Fruit fly (Drosophila melanogaster) whole organism, embryonic: ENCODE measurements around the gene CG5892.

Experiments
- Asciz ChIP-seq: fragments of 200-800 bp; sonication (Bioruptor generic); optimal IDR thresholded peaks from 2 replicates; lab custom pipeline; 2017; ENCODE audit warnings: missing biosample characterization, mild to moderate bottlenecking, missing genetic modification characterization, missing genetic modification reagents
- CG10274 ChIP-seq: fragments of 200-800 bp; sonication (Bioruptor generic); optimal IDR thresholded peaks from 3 replicates; lab custom pipeline; 2017; ENCODE audit warnings: missing biosample characterization, mild to moderate bottlenecking, missing genetic modification characterization
- CG11247 ChIP-seq: fragments of 200-800 bp; sonication (Bioruptor generic); IDR thresholded peaks from 2 replicates; pipeline ENCODE4 v1.3.6; 2022; ENCODE audit warnings: missing biosample characterization, missing genetic modification characterization
- CG11456 ChIP-seq: fragments of 200-800 bp; sonication (Bioruptor generic); IDR thresholded peaks from 3 replicates; pipeline ENCODE4 v1.3.6; 2022; ENCODE audit warnings: missing biosample characterization, missing genetic modification characterization
- CG12104 ChIP-seq: fragments of 200-800 bp; sonication (Bioruptor generic); optimal IDR thresholded peaks from 3 replicates; lab custom pipeline; 2016; ENCODE audit warnings: missing biosample characterization, missing genetic modification characterization
- CG12744 ChIP-seq: fragments of 200-800 bp; sonication (Bioruptor generic); optimal IDR thresholded peaks from 2 replicates; lab custom pipeline; 2016; ENCODE audit warnings: missing biosample characterization, missing genetic modification characterization
- CG13287 ChIP-seq: fragments of 200-800 bp; sonication (Bioruptor generic); IDR thresholded peaks from 2 replicates; pipeline ENCODE4 v1.3.6; 2022; ENCODE audit warnings: missing biosample characterization, missing genetic modification characterization; ENCODE audit not compliant: partially characterized antibody
- CG13424 ChIP-seq: fragments of 200-800 bp; sonication (Bioruptor generic); optimal IDR thresholded peaks from 2 replicates; lab custom pipeline; 2019; ENCODE audit warnings: missing biosample characterization, mild to moderate bottlenecking, missing genetic modification characterization, moderate library complexity
- CG13894 ChIP-seq: fragments of 200-800 bp; sonication (Bioruptor generic); optimal IDR thresholded peaks from 3 replicates; lab custom pipeline; 2018; ENCODE audit warnings: missing biosample characterization, mild to moderate bottlenecking, missing genetic modification characterization, moderate library complexity
- CG14860 ChIP-seq: fragments of 200-800 bp; sonication (Bioruptor generic); IDR thresholded peaks from 3 replicates; pipeline ENCODE4 v1.3.6; 2022; ENCODE audit warnings: missing biosample characterization, missing genetic modification characterization; ENCODE audit not compliant: partially characterized antibody
- CG1529 ChIP-seq: fragments of 200-800 bp; sonication (Bioruptor generic); optimal IDR thresholded peaks from 3 replicates; lab custom pipeline; 2018; ENCODE audit warnings: missing biosample characterization, missing genetic modification characterization
- CG1603 ChIP-seq: fragments of 200-800 bp; sonication (Bioruptor generic); optimal IDR thresholded peaks from 2 replicates; lab custom pipeline; 2019; ENCODE audit warnings: missing biosample characterization, mild to moderate bottlenecking, missing genetic modification characterization, moderate library complexity
- CG17359 ChIP-seq: fragments of 200-800 bp; sonication (Bioruptor generic); optimal IDR thresholded peaks from 3 replicates; lab custom pipeline; 2018; ENCODE audit warnings: missing biosample characterization, mild to moderate bottlenecking, missing genetic modification characterization, moderate library complexity
- CG17802 ChIP-seq: fragments of 200-800 bp; sonication (Bioruptor generic); optimal IDR thresholded peaks from 2 replicates; lab custom pipeline; 2018; ENCODE audit warnings: missing biosample characterization, mild to moderate bottlenecking, missing genetic modification characterization, moderate library complexity
- CG2875 ChIP-seq: fragments of 200-800 bp; sonication (Bioruptor generic); optimal IDR thresholded peaks from 2 replicates; lab custom pipeline; 2017; ENCODE audit warnings: missing biosample characterization, mild to moderate bottlenecking, missing genetic modification characterization, missing genetic modification reagents
- CG3065 ChIP-seq: fragments of 200-800 bp; sonication (Bioruptor generic); optimal IDR thresholded peaks from 2 replicates; lab custom pipeline; 2016; ENCODE audit warnings: missing biosample characterization, missing genetic modification characterization
- CG31224 ChIP-seq: fragments of 200-800 bp; sonication (Bioruptor generic); IDR thresholded peaks from 2 replicates; pipeline ENCODE4 v1.3.6; 2022; ENCODE audit warnings: missing biosample characterization, missing genetic modification characterization
- CG3407 ChIP-seq: fragments of 200-800 bp; sonication (Bioruptor generic); optimal IDR thresholded peaks from 2 replicates; lab custom pipeline; 2018; ENCODE audit warnings: missing biosample characterization, mild to moderate bottlenecking, missing genetic modification characterization
- CG4617 ChIP-seq: fragments of 200-800 bp; sonication (Bioruptor generic); optimal IDR thresholded peaks from 3 replicates; lab custom pipeline; 2016; ENCODE audit warnings: missing biosample characterization, missing genetic modification characterization, borderline replicate concordance
- CG9727 ChIP-seq: fragments of 200-800 bp; sonication (Bioruptor generic); optimal IDR thresholded peaks from 3 replicates; lab custom pipeline; 2017; ENCODE audit warnings: missing biosample characterization, mild to moderate bottlenecking, missing genetic modification characterization
- Drgx ChIP-seq: fragments of 200-800 bp; sonication (Bioruptor generic); IDR thresholded peaks from 2 replicates; pipeline ENCODE4 v1.3.6; 2022; ENCODE audit warnings: missing biosample characterization, missing genetic modification characterization
- E2f2 ChIP-seq: fragments of 200-800 bp; sonication (Bioruptor generic); IDR thresholded peaks from 2 replicates; pipeline ENCODE4 v1.3.6; 2022; ENCODE audit warnings: missing biosample characterization, missing genetic modification characterization
- GATAe ChIP-seq: fragments of 200-800 bp; sonication (Bioruptor generic); conservative IDR thresholded peaks from 2 replicates; pipeline ENCODE4 v1.3.6; 2022; ENCODE audit warnings: missing biosample characterization, missing genetic modification characterization
- HLH4C ChIP-seq: fragments of 200-800 bp; sonication (Bioruptor generic); IDR thresholded peaks from 3 replicates; pipeline ENCODE4 v1.3.6; 2022; ENCODE audit warnings: missing biosample characterization, missing genetic modification characterization; ENCODE audit not compliant: partially characterized antibody
- Lhr ChIP-seq: fragments of 200-800 bp; sonication (Bioruptor generic); optimal IDR thresholded peaks from 3 replicates; lab custom pipeline; 2017; ENCODE audit warnings: mild to moderate bottlenecking, missing biosample characterization, missing genetic modification reagents, missing genetic modification characterization
- Lpt ChIP-seq: fragments of >200 bp; optimal IDR thresholded peaks from 2 replicates; lab custom pipeline; 2018; ENCODE audit warnings: missing biosample characterization, missing genetic modification characterization
- Mad ChIP-seq: fragments of 200-800 bp; sonication (Bioruptor generic); optimal IDR thresholded peaks from 2 replicates; lab custom pipeline; 2016; ENCODE audit warnings: missing biosample characterization, missing genetic modification characterization
- Nf-YC ChIP-seq: fragments of 200-800 bp; optimal IDR thresholded peaks from 3 replicates; lab custom pipeline; 2019; ENCODE audit warnings: missing biosample characterization, mild to moderate bottlenecking, missing genetic modification characterization, moderate library complexity
- Pdp1 ChIP-seq, 2 experiments: fragments of 200-800 bp; sonication (Bioruptor generic); optimal IDR thresholded peaks; 3 replicates each; lab custom pipeline; 2016; ENCODE audit warnings: missing biosample characterization in 2 of 2, missing genetic modification characterization in 2 of 2, mild to moderate bottlenecking in 1 of 2, moderate library complexity in 1 of 2
- Sin3A ChIP-seq: fragments of >200 bp; optimal IDR thresholded peaks from 2 replicates; lab custom pipeline; 2018
- Sox102F ChIP-seq: fragments of 200-800 bp; sonication (Bioruptor generic); optimal IDR thresholded peaks from 2 replicates; lab custom pipeline; 2018; ENCODE audit warnings: missing biosample characterization, mild to moderate bottlenecking, missing genetic modification characterization, moderate library complexity
- Tbp ChIP-seq: fragments of >200 bp; optimal IDR thresholded peaks from 2 replicates; lab custom pipeline; 2018; ENCODE audit warnings: missing biosample characterization, missing genetic modification characterization
- Usf ChIP-seq: fragments of 200-800 bp; sonication (Bioruptor generic); optimal IDR thresholded peaks from 2 replicates; lab custom pipeline; 2017; ENCODE audit warnings: missing genotype, missing biosample characterization, missing genetic modification characterization
- al ChIP-seq: fragments of 200-800 bp; sonication (Bioruptor generic); IDR thresholded peaks from 2 replicates; pipeline ENCODE4 v1.3.6; 2022; ENCODE audit warnings: missing biosample characterization, missing genetic modification characterization
- br ChIP-seq: fragments of >200 bp; optimal IDR thresholded peaks from 2 replicates; lab custom pipeline; 2017
- cad ChIP-seq: fragments of >200 bp; optimal IDR thresholded peaks from 2 replicates; lab custom pipeline; 2017; ENCODE audit warnings: missing biosample characterization, missing genetic modification characterization
- chinmo ChIP-seq: fragments of 200-800 bp; sonication (Bioruptor generic); IDR thresholded peaks from 4 replicates; pipeline ENCODE4 v1.3.6; 2022; ENCODE audit warnings: missing biosample characterization, missing genetic modification characterization; ENCODE audit not compliant: partially characterized antibody
- fru ChIP-seq: fragments of >200 bp; optimal IDR thresholded peaks from 2 replicates; lab custom pipeline; 2017
- gsb ChIP-seq: fragments of 200-800 bp; sonication (Bioruptor generic); IDR thresholded peaks from 2 replicates; pipeline ENCODE4 v1.3.6; 2022; ENCODE audit warnings: missing biosample characterization, missing genetic modification characterization
- gt ChIP-seq: fragments of 200-800 bp; sonication (Bioruptor generic); IDR thresholded peaks from 2 replicates; pipeline ENCODE4 v1.3.6; 2022; ENCODE audit warnings: missing biosample characterization, missing genetic modification characterization
- hth ChIP-seq: fragments of >200 bp; optimal IDR thresholded peaks from 2 replicates; lab custom pipeline; 2017; ENCODE audit warnings: inconsistent platforms
- lola ChIP-seq, 3 experiments: fragments of >200 bp in 2 of 3; fragments of 200-800 bp in 1 of 3; sonication (Bioruptor generic) in 1 of 3; optimal IDR thresholded peaks; 2 replicates each; lab custom pipeline; 2017 to 2019; ENCODE audit warnings: missing biosample characterization in 3 of 3, missing genetic modification characterization in 3 of 3, mild to moderate bottlenecking in 1 of 3, moderate library complexity in 1 of 3
- nerfin-1 ChIP-seq: fragments of 200-800 bp; sonication (Bioruptor generic); optimal IDR thresholded peaks from 3 replicates; lab custom pipeline; 2019; ENCODE audit warnings: missing biosample characterization, mild to moderate bottlenecking, missing genetic modification characterization, moderate library complexity
- pfk ChIP-seq: fragments of 200-800 bp; sonication (Bioruptor generic); optimal IDR thresholded peaks from 2 replicates; lab custom pipeline; 2018; ENCODE audit warnings: missing biosample characterization, mild to moderate bottlenecking, missing genetic modification characterization, moderate library complexity
- pnt ChIP-seq: fragments of 200-800 bp; sonication (Bioruptor generic); optimal IDR thresholded peaks from 3 replicates; lab custom pipeline; 2016; ENCODE audit warnings: missing biosample characterization, missing genetic modification characterization
- sd ChIP-seq: fragments of 200-800 bp; sonication (Bioruptor generic); optimal IDR thresholded peaks from 3 replicates; lab custom pipeline; 2018; ENCODE audit warnings: missing biosample characterization, mild to moderate bottlenecking, missing genetic modification characterization, moderate library complexity
- seq ChIP-seq: fragments of 200-800 bp; sonication (Bioruptor generic); IDR thresholded peaks from 2 replicates; pipeline ENCODE4 v1.3.6; 2022; ENCODE audit warnings: missing biosample characterization, missing genetic modification characterization
- trem ChIP-seq: fragments of 200-800 bp; optimal IDR thresholded peaks from 3 replicates; lab custom pipeline; 2019; ENCODE audit warnings: missing biosample characterization, mild to moderate bottlenecking, missing genetic modification characterization, moderate library complexity
- wek ChIP-seq: fragments of 200-800 bp; sonication (Bioruptor generic); optimal IDR thresholded peaks from 3 replicates; lab custom pipeline; 2018; ENCODE audit warnings: missing biosample characterization, mild to moderate bottlenecking, missing genetic modification characterization, moderate library complexity
- wor ChIP-seq: fragments of 200-800 bp; sonication (Bioruptor generic); IDR thresholded peaks from 2 replicates; pipeline ENCODE4 v1.3.6; 2022; ENCODE audit warnings: missing biosample characterization, missing genetic modification characterization
- zen2 ChIP-seq: fragments of 200-800 bp; sonication (Bioruptor generic); IDR thresholded peaks from 3 replicates; pipeline ENCODE4 v1.3.6; 2022; ENCODE audit warnings: missing biosample characterization, missing genetic modification characterization; ENCODE audit not compliant: partially characterized antibody

Gene CG5892

dm6 chr3R:21206327-21206728 is 36.1 kb upstream of the CG5892 start (continued):
- no peak for TF ChIP-seq wor (GFP tag; lab: Robert Waterston, UW)
- no peak for TF ChIP-seq CG31224 (GFP tag; lab: Robert Waterston, UW)
- no peak for TF ChIP-seq hth
- TF ChIP-seq pnt (GFP tag; lab: Kevin White, UChicago) = no peak
- TF ChIP-seq wek (GFP tag; lab: Kevin White, UChicago) = no peak
- no peak for TF ChIP-seq CG10274
- TF ChIP-seq br = no peak
- TF ChIP-seq CG12744 (GFP tag; lab: Kevin White, UChicago) = no peak
- no peak; the same call in 1 of the 2 replicates for TF ChIP-seq Drgx (GFP tag; lab: Robert Waterston, UW)
- TF ChIP-seq CG17802 (tag; lab: Kevin White, UChicago) = no peak
- peak; percentile 40 for TF ChIP-seq CG2875 (GFP tag; lab: Kevin White, UChicago)
- no peak for TF ChIP-seq CG3065 (GFP tag; lab: Kevin White, UChicago)
- TF ChIP-seq chinmo (GFP tag; lab: Robert Waterston, UW) = no peak
- TF ChIP-seq Tbp = no peak
- TF ChIP-seq Lpt (GFP tag; lab: Kevin White, UChicago) = no peak
- peak; percentile 67 for TF ChIP-seq Sox102F (GFP tag; lab: Kevin White, UChicago)
- TF ChIP-seq Nf-YC (tag; lab: Kevin White, UChicago) = no peak
- peak; percentile 40 for TF ChIP-seq nerfin-1 (tag; lab: Kevin White, UChicago)
- no peak for TF ChIP-seq gsb (GFP tag; lab: Robert Waterston, UW)
- TF ChIP-seq al (GFP tag; lab: Robert Waterston, UW) = no peak
- TF ChIP-seq gt (GFP tag; lab: Robert Waterston, UW) = no peak
- peak; percentile 52 for TF ChIP-seq CG13424
- TF ChIP-seq lola (GFP tag; optimal IDR thresholded peaks at IDR 0.05; lab: Kevin White, UChicago) = peak in 1 of 3 experiments; percentile 18
- TF ChIP-seq trem = peak; percentile 40
- TF ChIP-seq CG14860 (GFP tag; lab: Robert Waterston, UW) = no peak
- TF ChIP-seq CG11247 (GFP tag; lab: Robert Waterston, UW) = no peak
- TF ChIP-seq Pdp1 (GFP tag; optimal IDR thresholded peaks at IDR 0.05; lab: Kevin White, UChicago) = no peak
- no peak for TF ChIP-seq fru (lab: Kevin White, UChicago)
- no peak for TF ChIP-seq HLH4C (GFP tag; lab: Robert Waterston, UW)
- TF ChIP-seq CG4617 = no peak
- TF ChIP-seq seq = no peak
- no peak for TF ChIP-seq Usf (GFP tag; lab: Kevin White, UChicago)
- no peak for TF ChIP-seq Mad (GFP tag; lab: Kevin White, UChicago)
- no peak for TF ChIP-seq CG3407 (GFP tag; lab: Kevin White, UChicago)
- TF ChIP-seq sd (tag; lab: Kevin White, UChicago) = no peak
- TF ChIP-seq Asciz (GFP tag; lab: Kevin White, UChicago) = peak; percentile 66
- no peak for TF ChIP-seq CG12104 (GFP tag; lab: Kevin White, UChicago)
- peak; percentile 52 for TF ChIP-seq CG17359
- no peak for TF ChIP-seq CG13894 (tag; lab: Kevin White, UChicago)
- peak; percentile 15 for TF ChIP-seq CG1529 (GFP tag; lab: Kevin White, UChicago)
- TF ChIP-seq Lhr (GFP tag; lab: Kevin White, UChicago) = no peak
- peak; percentile 3 for TF ChIP-seq CG9727
- TF ChIP-seq zen2 (GFP tag; lab: Robert Waterston, UW) = no peak
- TF ChIP-seq CG1603 (tag; lab: Kevin White, UChicago) = peak; percentile 7
- no peak for TF ChIP-seq pfk (GFP tag; lab: Kevin White, UChicago)
- TF ChIP-seq CG11456 (GFP tag; lab: Robert Waterston, UW) = no peak
- 0 out of 2 replicates have a peak, but pooled peaks have one; percentile 11 for TF ChIP-seq E2f2 (GFP tag; lab: Robert Waterston, UW)
- TF ChIP-seq cad (GFP tag; lab: Kevin White, UChicago) = no peak
- no peak for TF ChIP-seq Sin3A
- TF ChIP-seq GATAe (GFP tag; lab: Robert Waterston, UW) = no peak
- TF ChIP-seq CG13287 (GFP tag; lab: Robert Waterston, UW) = no peak
